Fruit fly (Drosophila melanogaster) whole organism, wandering third instar larva: ENCODE data around the gene CG3408.

Source experiments
- Abd-B ChIP-seq: fragments of >200 bp; optimal IDR thresholded peaks from 2 replicates; lab custom pipeline; 2017; ENCODE audit warnings: missing biosample characterization, missing genetic modification characterization
- Dfd ChIP-seq: fragments of >200 bp; optimal IDR thresholded peaks from 2 replicates; lab custom pipeline; 2017; ENCODE audit warnings: missing biosample characterization, missing genetic modification characterization
- HLH106 ChIP-seq: fragments of 200-800 bp; optimal IDR thresholded peaks from 3 replicates; lab custom pipeline; 2019; ENCODE audit warnings: missing biosample characterization, mild to moderate bottlenecking, missing genetic modification characterization, moderate library complexity
- woc ChIP-seq: sonication (Bioruptor generic); optimal IDR thresholded peaks from 2 replicates; lab custom pipeline; 2016; ENCODE audit warnings: missing biosample characterization, mild to moderate bottlenecking, missing genetic modification characterization

DNA sequence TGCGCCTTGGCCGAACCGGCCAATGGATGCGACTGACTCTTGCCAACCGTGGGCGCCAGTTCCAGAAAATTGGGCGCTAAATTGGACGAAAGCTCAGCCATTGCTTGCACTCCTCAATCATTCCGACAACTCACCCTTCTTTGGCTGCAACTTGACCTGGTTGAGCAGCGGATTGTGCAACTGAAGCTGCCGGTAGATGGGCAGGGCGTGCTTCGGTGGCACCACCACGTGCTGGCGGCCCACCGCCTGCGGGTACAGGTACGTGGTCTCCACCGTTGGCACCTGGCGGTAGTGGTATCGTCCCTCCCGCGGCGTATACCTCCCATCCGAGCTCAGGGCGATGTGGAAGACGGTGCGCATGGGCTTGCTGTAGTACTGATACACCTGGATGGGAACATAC lies 19.0 kb downstream of the CG3408 start:
- TF ChIP-seq woc: no peak
- TF ChIP-seq HLH106 (tag; lab: Kevin White, UChicago): no peak
- no peak for TF ChIP-seq Dfd (GFP tag; lab: Kevin White, UChicago)
- no peak for TF ChIP-seq Abd-B (GFP tag; lab: Kevin White, UChicago)
